Worm (Caenorhabditis elegans): ENCODE measurements around the gene B0281.1.

- TF ChIP-seq nhr-237 (tag; optimal IDR thresholded peaks at IDR 0.05) (no peak), lin-15B (tag; optimal IDR thresholded peaks at IDR 0.05) (no peak), ztf-4 (tag; optimal IDR thresholded peaks at IDR 0.05) (no peak), R02D3.7 (tag; optimal IDR thresholded peaks at IDR 0.05) (no peak), pha-4 (tag; optimal IDR thresholded peaks at IDR 0.05) (no peak), nhr-12 (tag; optimal IDR thresholded peaks at IDR 0.05) (no peak)
These were observed 33.8 kb downstream of the B0281.1 start, which contains the start of gene F43C11.4 for ce11 chrII:2346672-2347071.

Measured in whole organism, L3 larva.